Fruit fly (Drosophila melanogaster) whole organism, adult: ENCODE results near the gene CG5746.
A peak's percentile ranks its signal among the peaks of the same experiment; 100 is the strongest.

Experiments
- CG11617 ChIP-seq: fragments of 200-800 bp; sonication (Bioruptor generic); optimal IDR thresholded peaks from 2 replicates; lab custom pipeline; 2017; ENCODE audit warnings: mild to moderate bottlenecking, missing biosample characterization, missing genetic modification reagents, missing genetic modification characterization
- CG12768 ChIP-seq: fragments of 200-800 bp; sonication (Bioruptor generic); optimal IDR thresholded peaks from 2 replicates; lab custom pipeline; 2017; ENCODE audit warnings: missing biosample characterization, missing genetic modification characterization, mild to moderate bottlenecking, moderate library complexity, missing genetic modification reagents
- CG14711 ChIP-seq: fragments of 200-800 bp; sonication (Bioruptor generic); optimal IDR thresholded peaks from 2 replicates; lab custom pipeline; 2018; ENCODE audit warnings: missing biosample characterization, mild to moderate bottlenecking, missing genetic modification characterization, moderate library complexity
- CG1620 ChIP-seq: fragments of 200-800 bp; sonication (Bioruptor generic); optimal IDR thresholded peaks from 2 replicates; lab custom pipeline; 2016; ENCODE audit warnings: missing biosample characterization, missing genetic modification characterization
- CG33017 ChIP-seq: fragments of 200-800 bp; sonication (Bioruptor generic); optimal IDR thresholded peaks from 2 replicates; lab custom pipeline; 2018; ENCODE audit warnings: missing biosample characterization, mild to moderate bottlenecking, missing genetic modification characterization, moderate library complexity
- CG5204 ChIP-seq: fragments of 200-800 bp; sonication (Bioruptor generic); optimal IDR thresholded peaks from 2 replicates; lab custom pipeline; 2016; ENCODE audit warnings: missing biosample characterization, missing genetic modification characterization
- CG7045 ChIP-seq: fragments of 200-800 bp; sonication (Bioruptor generic); optimal IDR thresholded peaks from 2 replicates; lab custom pipeline; 2017; ENCODE audit warnings: missing biosample characterization, mild to moderate bottlenecking, missing genetic modification characterization
- CG7101 ChIP-seq: fragments of 200-800 bp; sonication (Bioruptor generic); optimal IDR thresholded peaks from 2 replicates; lab custom pipeline; 2018; ENCODE audit warnings: missing biosample characterization, mild to moderate bottlenecking, missing genetic modification characterization, moderate library complexity
- Clk ChIP-seq: fragments of 200-800 bp; sonication (Bioruptor generic); optimal IDR thresholded peaks from 2 replicates; lab custom pipeline; 2017; ENCODE audit warnings: missing biosample characterization, missing genetic modification characterization
- Crg-1 ChIP-seq: fragments of 200-800 bp; sonication (Bioruptor generic); optimal IDR thresholded peaks from 2 replicates; lab custom pipeline; 2016; ENCODE audit warnings: missing biosample characterization, missing genetic modification characterization
- Hr96 ChIP-seq: fragments of 200-800 bp; sonication (Bioruptor generic); optimal IDR thresholded peaks from 2 replicates; lab custom pipeline; 2016; ENCODE audit warnings: missing biosample characterization, missing genetic modification characterization
- Mnt ChIP-seq: fragments of 200-800 bp; sonication (Bioruptor generic); optimal IDR thresholded peaks from 2 replicates; lab custom pipeline; 2016; ENCODE audit warnings: missing biosample characterization, mild to moderate bottlenecking, missing genetic modification characterization
- bab1 ChIP-seq: fragments of 200-800 bp; sonication (Bioruptor generic); optimal IDR thresholded peaks from 3 replicates; lab custom pipeline; 2019; ENCODE audit warnings: missing biosample characterization, mild to moderate bottlenecking, missing genetic modification characterization, moderate library complexity
- cic ChIP-seq: fragments of 200-800 bp; sonication (Bioruptor generic); optimal IDR thresholded peaks from 2 replicates; lab custom pipeline; 2017; ENCODE audit warnings: missing biosample characterization, mild to moderate bottlenecking, missing genetic modification characterization, moderate library complexity
- cnc ChIP-seq, 2 experiments: fragments of >200 bp; optimal IDR thresholded peaks; 2 replicates each; lab custom pipeline; 2017
- kay ChIP-seq: fragments of 200-800 bp; sonication (Bioruptor generic); peaks from one replicate; lab custom pipeline; 2016; ENCODE audit warnings: missing biosample characterization, missing genetic modification characterization, borderline replicate concordance
- ovo ChIP-seq: fragments of 200-800 bp; sonication (Bioruptor generic); optimal IDR thresholded peaks from 2 replicates; lab custom pipeline; 2016; ENCODE audit warnings: missing biosample characterization, missing genetic modification characterization
- pad ChIP-seq: fragments of 200-800 bp; sonication (Bioruptor generic); optimal IDR thresholded peaks from 3 replicates; lab custom pipeline; 2017; ENCODE audit warnings: missing biosample characterization, missing genetic modification characterization, mild to moderate bottlenecking, moderate library complexity, missing genetic modification reagents
- tj ChIP-seq: fragments of 200-800 bp; sonication (Bioruptor generic); optimal IDR thresholded peaks from 3 replicates; lab custom pipeline; 2017; ENCODE audit warnings: missing biosample characterization, mild to moderate bottlenecking, missing genetic modification characterization, moderate library complexity
- toe ChIP-seq: fragments of 200-800 bp; sonication (Bioruptor generic); optimal IDR thresholded peaks from 2 replicates; lab custom pipeline; 2016; ENCODE audit warnings: missing biosample characterization, missing genetic modification characterization

Gene CG5746

DNA sequence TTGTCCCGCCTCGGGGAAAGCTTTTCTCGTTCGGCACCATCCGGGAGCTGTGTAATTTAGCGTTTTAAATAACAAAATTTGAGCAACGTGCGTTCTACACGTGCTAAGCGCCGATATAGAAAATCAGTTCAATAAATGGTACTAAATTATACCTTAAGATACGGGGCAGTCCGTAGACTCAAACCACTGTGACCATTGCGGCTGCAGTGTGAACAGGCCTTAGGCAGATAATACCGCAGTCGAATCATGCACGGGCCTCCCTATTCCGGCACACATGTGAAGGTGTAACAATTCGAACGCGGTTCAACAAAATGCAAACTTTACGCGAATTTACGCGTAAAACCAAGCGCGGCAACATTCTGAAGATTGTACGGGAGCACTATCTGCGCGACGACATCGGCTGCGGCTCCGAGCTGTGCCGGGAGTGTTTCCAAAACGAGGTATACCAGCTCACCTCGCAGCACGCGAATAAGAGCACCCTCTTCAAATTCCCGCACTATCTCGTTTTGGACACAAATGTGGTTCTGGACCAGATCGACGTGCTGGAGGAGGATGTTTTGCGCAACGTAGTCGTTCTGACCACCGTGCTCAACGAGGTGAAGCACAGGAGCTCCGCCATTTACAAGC lies 15.3 kb downstream of the CG5746 start, which contains the start of the genes Rrp5 and Dis3:
Gene Rrp5, minus strand, starts transcription at position 135 of the 627 bp plus-strand sequence.
Gene Dis3, plus strand, starts transcription at position 252 of the 627 bp plus-strand sequence.
- no peak for TF ChIP-seq CG14711
- TF ChIP-seq CG33017, result no peak
- peak; percentile 11 for TF ChIP-seq pad (GFP tag; lab: Kevin White, UChicago)
- no peak for TF ChIP-seq Hr96 (GFP tag; lab: Kevin White, UChicago)
- TF ChIP-seq CG7045 (GFP tag; lab: Kevin White, UChicago), result no peak
- no peak for TF ChIP-seq cnc (optimal IDR thresholded peaks at IDR 0.05; lab: Kevin White, UChicago)
- peak; percentile 20 for TF ChIP-seq CG1620 (GFP tag; lab: Kevin White, UChicago)
- TF ChIP-seq bab1 (GFP tag; lab: Kevin White, UChicago), result peak; percentile 4
- peak; percentile 99 for TF ChIP-seq Mnt (GFP tag; lab: Kevin White, UChicago)
- TF ChIP-seq CG11617 (GFP tag; lab: Kevin White, UChicago), result peak; percentile 15
- no peak for TF ChIP-seq tj
- TF ChIP-seq cic (GFP tag; lab: Kevin White, UChicago), result peak; percentile 30
- no peak for TF ChIP-seq CG12768 (GFP tag; lab: Kevin White, UChicago)
- peak; percentile 16 for TF ChIP-seq ovo (GFP tag; lab: Kevin White, UChicago)
- TF ChIP-seq kay (GFP tag; lab: Kevin White, UChicago), result no peak
- TF ChIP-seq Clk (GFP tag; lab: Kevin White, UChicago), result no peak

DNA sequence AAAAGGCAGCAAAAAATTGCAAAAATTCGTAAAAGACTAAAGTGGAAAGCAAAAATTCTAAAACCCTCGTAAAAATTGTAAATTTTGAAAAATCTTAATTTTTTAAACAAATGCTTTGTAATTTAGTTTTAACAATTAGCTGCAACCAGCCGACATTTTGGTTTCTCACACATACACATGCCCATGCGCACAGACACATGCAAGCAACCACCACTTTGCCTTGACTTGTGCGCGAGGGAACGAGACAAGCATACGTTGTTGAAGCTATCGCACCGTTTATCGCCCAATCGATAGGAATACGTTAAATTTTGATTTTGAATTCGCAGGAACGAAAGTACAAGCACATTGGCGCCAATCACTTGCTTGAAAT lies 28.3 kb downstream of the CG5746 start:
- no peak for TF ChIP-seq CG14711
- TF ChIP-seq Mnt (GFP tag; lab: Kevin White, UChicago), result peak; percentile 42
- TF ChIP-seq CG12768 (GFP tag; lab: Kevin White, UChicago), result peak; percentile 5

- TF ChIP-seq Clk (GFP tag; lab: Kevin White, UChicago) (no peak), CG33017 (no peak), CG11617 (GFP tag; lab: Kevin White, UChicago) (no peak), tj (peak; percentile 58), toe (GFP tag; lab: Kevin White, UChicago) (no peak), kay (GFP tag; lab: Kevin White, UChicago) (peak; percentile 97), CG7045 (GFP tag; lab: Kevin White, UChicago) (no peak), pad (GFP tag; lab: Kevin White, UChicago) (no peak), cnc (optimal IDR thresholded peaks at IDR 0.05; lab: Kevin White, UChicago) (no peak), CG12768 (GFP tag; lab: Kevin White, UChicago) (peak; percentile 39), CG1620 (GFP tag; lab: Kevin White, UChicago) (no peak), CG5204 (no peak), Crg-1 (no peak), CG7101 (tag; lab: Kevin White, UChicago) (no peak), Mnt (GFP tag; lab: Kevin White, UChicago) (peak; percentile 70), CG14711 (no peak), Hr96 (GFP tag; lab: Kevin White, UChicago) (no peak), cic (GFP tag; lab: Kevin White, UChicago) (no peak), ovo (GFP tag; lab: Kevin White, UChicago) (no peak), bab1 (GFP tag; lab: Kevin White, UChicago) (no peak)
Measured at dm6 chr3R:24319632-24320341, 28.8 kb downstream of the CG5746 start.

- no peak for TF ChIP-seq CG7045 (GFP tag; lab: Kevin White, UChicago)
Measured at dm6 chr3R:24319083-24319381, 29.6 kb downstream of the CG5746 start.

- TF ChIP-seq Hr96 (GFP tag; lab: Kevin White, UChicago) (peak; percentile 9), CG12768 (GFP tag; lab: Kevin White, UChicago) (peak; percentile 37), Clk (GFP tag; lab: Kevin White, UChicago) (no peak), CG1620 (GFP tag; lab: Kevin White, UChicago) (peak; percentile 43), CG11617 (GFP tag; lab: Kevin White, UChicago) (peak; percentile 46), CG7045 (GFP tag; lab: Kevin White, UChicago) (peak; percentile 52), bab1 (GFP tag; lab: Kevin White, UChicago) (peak; percentile 16), toe (GFP tag; lab: Kevin White, UChicago) (peak; percentile 79), tj (peak; percentile 43), CG7101 (tag; lab: Kevin White, UChicago) (peak; percentile 62), kay (GFP tag; lab: Kevin White, UChicago) (peak; percentile 87), ovo (GFP tag; lab: Kevin White, UChicago) (no peak), CG5204 (no peak), Mnt (GFP tag; lab: Kevin White, UChicago) (peak; percentile 20), Crg-1 (no peak)
Measured at dm6 chr3R:24318217-24319082, 30.1 kb downstream of the CG5746 start, which contains the start of the genes Nab2 and BRWD3. Gene Nab2 (minus strand): TSS chr3R:24318419. Gene BRWD3 (plus strand): TSS chr3R:24319000.
